Fruit fly (Drosophila melanogaster) whole organism, embryonic: Measurements from ENCODE around the gene CG43321.
A peak's percentile ranks its signal among the peaks of the same experiment; 100 is the strongest.

Source experiments
- Atf3 ChIP-seq: fragments of 200-800 bp; sonication (Bioruptor generic); optimal IDR thresholded peaks from 3 replicates; lab custom pipeline; 2016; ENCODE audit warnings: missing biosample characterization, missing genetic modification characterization
- CG12236 ChIP-seq: fragments of 200-800 bp; sonication (Bioruptor generic); optimal IDR thresholded peaks from 2 replicates; lab custom pipeline; 2016; ENCODE audit warnings: missing biosample characterization, missing genetic modification characterization
- CG1233 ChIP-seq: fragments of 200-800 bp; sonication (Bioruptor generic); optimal IDR thresholded peaks from 4 replicates; lab custom pipeline; 2018; ENCODE audit warnings: missing biosample characterization, mild to moderate bottlenecking, missing genetic modification characterization
- CG12391 ChIP-seq: fragments of 200-800 bp; sonication (Bioruptor generic); optimal IDR thresholded peaks from 3 replicates; lab custom pipeline; 2018; ENCODE audit warnings: missing biosample characterization, mild to moderate bottlenecking, missing genetic modification characterization, moderate library complexity
- CG13424 ChIP-seq: fragments of 200-800 bp; sonication (Bioruptor generic); optimal IDR thresholded peaks from 2 replicates; lab custom pipeline; 2019; ENCODE audit warnings: missing biosample characterization, mild to moderate bottlenecking, missing genetic modification characterization, moderate library complexity
- CG13775 ChIP-seq: fragments of 200-800 bp; sonication (Bioruptor generic); optimal IDR thresholded peaks from 3 replicates; lab custom pipeline; 2017; ENCODE audit warnings: missing biosample characterization, mild to moderate bottlenecking, missing genetic modification characterization
- CG15269 ChIP-seq: fragments of 200-800 bp; sonication (Bioruptor generic); optimal IDR thresholded peaks from 2 replicates; lab custom pipeline; 2018; ENCODE audit warnings: missing biosample characterization, mild to moderate bottlenecking, missing genetic modification characterization, moderate library complexity
- CG16779 ChIP-seq: fragments of 200-800 bp; sonication (Bioruptor generic); IDR thresholded peaks from 2 replicates; pipeline ENCODE4 v1.3.6; 2022; ENCODE audit warnings: missing biosample characterization, missing genetic modification characterization
- CG17802 ChIP-seq: fragments of 200-800 bp; sonication (Bioruptor generic); optimal IDR thresholded peaks from 2 replicates; lab custom pipeline; 2018; ENCODE audit warnings: missing biosample characterization, mild to moderate bottlenecking, missing genetic modification characterization, moderate library complexity
- CG1832 ChIP-seq: fragments of 200-800 bp; sonication (Bioruptor generic); optimal IDR thresholded peaks from 2 replicates; lab custom pipeline; 2017; ENCODE audit warnings: missing biosample characterization, mild to moderate bottlenecking, missing genetic modification characterization, inconsistent platforms
- CG18476 ChIP-seq: fragments of 200-800 bp; sonication (Bioruptor generic); optimal IDR thresholded peaks from 2 replicates; lab custom pipeline; 2016; ENCODE audit warnings: missing biosample characterization, mild to moderate bottlenecking, missing genetic modification characterization
- CG2199 ChIP-seq: fragments of 200-800 bp; sonication (Bioruptor generic); IDR thresholded peaks from 3 replicates; pipeline ENCODE4 v1.3.6; 2022; ENCODE audit warnings: missing biosample characterization, missing genetic modification characterization
- CG32532 ChIP-seq: fragments of 200-800 bp; sonication (Bioruptor generic); IDR thresholded peaks from 2 replicates; pipeline ENCODE4 v1.3.6; 2022; ENCODE audit warnings: missing biosample characterization, missing genetic modification characterization
- CG3407 ChIP-seq: fragments of 200-800 bp; sonication (Bioruptor generic); optimal IDR thresholded peaks from 2 replicates; lab custom pipeline; 2018; ENCODE audit warnings: missing biosample characterization, mild to moderate bottlenecking, missing genetic modification characterization
- CG4282 ChIP-seq: fragments of 200-800 bp; sonication (Bioruptor generic); optimal IDR thresholded peaks from 2 replicates; lab custom pipeline; 2016; ENCODE audit warnings: missing biosample characterization, missing genetic modification characterization
- CG4328 ChIP-seq: fragments of 200-800 bp; sonication (Bioruptor generic); optimal IDR thresholded peaks from 3 replicates; lab custom pipeline; 2017; ENCODE audit warnings: missing biosample characterization, missing genetic modification reagents, missing genetic modification characterization
- CG4424 ChIP-seq: fragments of 200-800 bp; sonication (Bioruptor generic); optimal IDR thresholded peaks from 3 replicates; lab custom pipeline; 2016; ENCODE audit warnings: missing biosample characterization, missing genetic modification characterization
- CG5953 ChIP-seq: fragments of 200-800 bp; sonication (Bioruptor generic); IDR thresholded peaks from 2 replicates; pipeline ENCODE4 v1.3.6; 2022; ENCODE audit warnings: missing biosample characterization, missing genetic modification characterization
- CG6654 ChIP-seq: fragments of 200-800 bp; sonication (Bioruptor generic); optimal IDR thresholded peaks from 2 replicates; lab custom pipeline; 2017; ENCODE audit warnings: missing biosample characterization, mild to moderate bottlenecking, missing genetic modification characterization
- CG7839 ChIP-seq: fragments of 200-800 bp; sonication (Bioruptor generic); optimal IDR thresholded peaks from 3 replicates; lab custom pipeline; 2018; ENCODE audit warnings: missing biosample characterization, mild to moderate bottlenecking, missing genetic modification characterization, moderate library complexity
- CG8089 ChIP-seq: fragments of 200-800 bp; sonication (Bioruptor generic); optimal IDR thresholded peaks from 3 replicates; lab custom pipeline; 2016; ENCODE audit warnings: missing biosample characterization, missing genetic modification characterization
- CG8290 ChIP-seq, 3 experiments: fragments of 200-800 bp; sonication (Bioruptor generic); optimal IDR thresholded peaks; 2 replicates each; lab custom pipeline; 2016 to 2019; ENCODE audit warnings: missing biosample characterization in 3 of 3, missing genetic modification characterization in 3 of 3, mild to moderate bottlenecking in 2 of 3, moderate library complexity in 1 of 3
- CG9609 ChIP-seq: fragments of 200-800 bp; sonication (Bioruptor generic); optimal IDR thresholded peaks from 3 replicates; lab custom pipeline; 2016; ENCODE audit warnings: missing biosample characterization, missing genetic modification characterization
- CG9727 ChIP-seq: fragments of 200-800 bp; sonication (Bioruptor generic); optimal IDR thresholded peaks from 3 replicates; lab custom pipeline; 2017; ENCODE audit warnings: missing biosample characterization, mild to moderate bottlenecking, missing genetic modification characterization
- Chrac-16 ChIP-seq: fragments of 200-800 bp; sonication (Bioruptor generic); optimal IDR thresholded peaks from 3 replicates; lab custom pipeline; 2016; ENCODE audit warnings: missing biosample characterization, missing genetic modification characterization
- Drgx ChIP-seq: fragments of 200-800 bp; sonication (Bioruptor generic); IDR thresholded peaks from 2 replicates; pipeline ENCODE4 v1.3.6; 2022; ENCODE audit warnings: missing biosample characterization, missing genetic modification characterization
- E2f1 ChIP-seq: fragments of 200-800 bp; sonication (Bioruptor generic); IDR thresholded peaks from 2 replicates; pipeline ENCODE4 v1.3.6; 2022; ENCODE audit warnings: missing biosample characterization, missing genetic modification characterization
- HLH4C ChIP-seq: fragments of 200-800 bp; sonication (Bioruptor generic); IDR thresholded peaks from 3 replicates; pipeline ENCODE4 v1.3.6; 2022; ENCODE audit warnings: missing biosample characterization, missing genetic modification characterization; ENCODE audit not compliant: partially characterized antibody
- Hsf ChIP-seq: fragments of 200-800 bp; sonication (Bioruptor generic); optimal IDR thresholded peaks from 3 replicates; lab custom pipeline; 2016; ENCODE audit warnings: missing biosample characterization, missing genetic modification characterization
- NK7.1 ChIP-seq: fragments of 200-800 bp; sonication (Bioruptor generic); optimal IDR thresholded peaks from 3 replicates; lab custom pipeline; 2016; ENCODE audit warnings: missing biosample characterization, missing genetic modification characterization
- Optix ChIP-seq: fragments of 200-800 bp; sonication (Bioruptor generic); IDR thresholded peaks from 3 replicates; pipeline ENCODE4 v1.3.6; 2022; ENCODE audit warnings: missing biosample characterization, missing genetic modification characterization
- Sry-δ ChIP-seq: fragments of 200-800 bp; sonication (Bioruptor generic); optimal IDR thresholded peaks from 2 replicates; lab custom pipeline; 2016; ENCODE audit warnings: missing biosample characterization, missing genetic modification characterization
- Trl ChIP-seq, 3 experiments: fragments of >200 bp in 2 of 3; fragments of 200-800 bp in 1 of 3; sonication (Bioruptor generic) in 1 of 3; optimal IDR thresholded peaks; 2 replicates in 1 of 3; 3 replicates in 2 of 3; lab custom pipeline; 2016 to 2017; ENCODE audit warnings: missing biosample characterization in 1 of 3, missing genetic modification characterization in 1 of 3
- bigmax ChIP-seq: fragments of 200-800 bp; sonication (Bioruptor generic); optimal IDR thresholded peaks from 2 replicates; lab custom pipeline; 2018; ENCODE audit warnings: missing biosample characterization, mild to moderate bottlenecking, missing genetic modification characterization
- crp ChIP-seq, 2 experiments: fragments of 200-800 bp; sonication (Bioruptor generic); optimal IDR thresholded peaks; 2 replicates in 1 of 2; 3 replicates in 1 of 2; lab custom pipeline; 2017; ENCODE audit warnings: missing biosample characterization in 2 of 2, missing genetic modification characterization in 2 of 2, mild to moderate bottlenecking in 1 of 2, moderate library complexity in 1 of 2
- eve ChIP-seq, 2 experiments: fragments of >200 bp; optimal IDR thresholded peaks; 2 replicates each; lab custom pipeline; 2017; ENCODE audit warnings: missing biosample characterization in 2 of 2, missing genetic modification characterization in 2 of 2
- exex ChIP-seq: fragments of 200-800 bp; sonication (Bioruptor generic); optimal IDR thresholded peaks from 4 replicates; lab custom pipeline; 2018; ENCODE audit warnings: missing biosample characterization, mild to moderate bottlenecking, missing genetic modification characterization, moderate library complexity
- eyg ChIP-seq: fragments of 200-800 bp; sonication (Bioruptor generic); optimal IDR thresholded peaks from 3 replicates; lab custom pipeline; 2016; ENCODE audit warnings: missing biosample characterization, missing genetic modification characterization
- gt ChIP-seq: fragments of 200-800 bp; sonication (Bioruptor generic); IDR thresholded peaks from 2 replicates; pipeline ENCODE4 v1.3.6; 2022; ENCODE audit warnings: missing biosample characterization, missing genetic modification characterization
- hth ChIP-seq: fragments of >200 bp; optimal IDR thresholded peaks from 2 replicates; lab custom pipeline; 2017; ENCODE audit warnings: inconsistent platforms
- luna ChIP-seq: fragments of 200-800 bp; sonication (Bioruptor generic); optimal IDR thresholded peaks from 2 replicates; lab custom pipeline; 2016; ENCODE audit warnings: missing biosample characterization, missing genetic modification characterization
- nom ChIP-seq: fragments of 200-800 bp; sonication (Bioruptor generic); optimal IDR thresholded peaks from 2 replicates; lab custom pipeline; 2017; ENCODE audit warnings: missing biosample characterization, missing genetic modification characterization, mild to moderate bottlenecking, moderate library complexity, missing genetic modification reagents
- oc ChIP-seq: fragments of 200-800 bp; sonication (Bioruptor generic); optimal IDR thresholded peaks from 2 replicates; lab custom pipeline; 2018; ENCODE audit warnings: missing biosample characterization, mild to moderate bottlenecking, missing genetic modification characterization, moderate library complexity
- otp ChIP-seq: fragments of 200-800 bp; sonication (Bioruptor generic); IDR thresholded peaks from 3 replicates; pipeline ENCODE4, ENCODE4 v1.3.6; 2022; ENCODE audit warnings: missing biosample characterization, missing genetic modification characterization
- sug ChIP-seq: fragments of 200-800 bp; optimal IDR thresholded peaks from 2 replicates; lab custom pipeline; 2019; ENCODE audit warnings: missing biosample characterization, mild to moderate bottlenecking, missing genetic modification characterization, moderate library complexity
- trem ChIP-seq: fragments of 200-800 bp; optimal IDR thresholded peaks from 3 replicates; lab custom pipeline; 2019; ENCODE audit warnings: missing biosample characterization, mild to moderate bottlenecking, missing genetic modification characterization, moderate library complexity
- vfl ChIP-seq: fragments of 200-800 bp; sonication (Bioruptor generic); optimal IDR thresholded peaks from 2 replicates; lab custom pipeline; 2016; ENCODE audit warnings: missing biosample characterization, missing genetic modification characterization

Gene CG43321

dm6 chr2L:6967422-6968012, 44.5 kb upstream of the CG43321 start, which contains the start of gene Sumo (continued):
- TF ChIP-seq CG15269 (tag; lab: Kevin White, UChicago) (no peak), E2f1 (0 out of 2 replicates have a peak, but pooled peaks have one; percentile 13), CG6654 (GFP tag; lab: Kevin White, UChicago) (no peak), CG4282 (GFP tag; lab: Kevin White, UChicago) (no peak), oc (tag; lab: Kevin White, UChicago) (no peak), CG2199 (GFP tag; lab: Robert Waterston, UW) (no peak), Atf3 (no peak), CG4328 (no peak)
- TF ChIP-seq, all 482 proteins: peak for 130

dm6 chr2L:6968013-6968517, 44.0 kb upstream of the CG43321 start:
- TF ChIP-seq CG3407 (GFP tag; lab: Kevin White, UChicago) (no peak), nom (GFP tag; lab: Kevin White, UChicago) (no peak), CG18476 (GFP tag; lab: Kevin White, UChicago) (peak; percentile 12), CG1233 (peak; percentile 8), crp (GFP tag; optimal IDR thresholded peaks at IDR 0.05; lab: Kevin White, UChicago) (peak in 1 of 2 experiments; percentile 34), CG16779 (GFP tag; lab: Robert Waterston, UW) (no peak), Chrac-16 (GFP tag; lab: Kevin White, UChicago) (peak; percentile 22), CG17802 (tag; lab: Kevin White, UChicago) (no peak), bigmax (GFP tag; lab: Kevin White, UChicago) (peak; percentile 9), CG13775 (GFP tag; lab: Kevin White, UChicago) (peak; percentile 54), CG1832 (GFP tag; lab: Kevin White, UChicago) (no peak), Sry-δ (peak; percentile 68), Atf3 (peak; percentile 23), CG13424 (tag; lab: Kevin White, UChicago) (peak; percentile 28), HLH4C (GFP tag; lab: Robert Waterston, UW) (peak; percentile 6), sug (no peak), NK7.1 (GFP tag; lab: Kevin White, UChicago) (peak; percentile 53), Optix (GFP tag; lab: Robert Waterston, UW) (no peak), CG12236 (no peak), eve (GFP tag; optimal IDR thresholded peaks at IDR 0.05; lab: Kevin White, UChicago) (no peak), Hsf (GFP tag; lab: Kevin White, UChicago) (peak; percentile 59), Drgx (GFP tag; lab: Robert Waterston, UW) (peak; percentile 53; the same call in 1 of the 2 replicates), gt (GFP tag; lab: Robert Waterston, UW) (no peak), vfl (GFP tag; lab: Kevin White, UChicago) (peak; percentile 33), trem (tag; lab: Kevin White, UChicago) (peak; percentile 29), eyg (peak; percentile 13), CG9727 (GFP tag; lab: Kevin White, UChicago) (peak; percentile 46), CG12391 (tag; lab: Kevin White, UChicago) (peak; percentile 50), hth (lab: Kevin White, UChicago) (no peak), CG9609 (no peak), CG5953 (GFP tag; lab: Robert Waterston, UW) (peak; percentile 64), CG4424 (GFP tag; lab: Kevin White, UChicago) (peak; percentile 41), CG8290 (GFP tag; optimal IDR thresholded peaks at IDR 0.05; lab: Kevin White, UChicago) (peak; percentile 5), CG8290 (tag; optimal IDR thresholded peaks at IDR 0.05; lab: Kevin White, UChicago) (no peak), Trl (optimal IDR thresholded peaks at IDR 0.05; lab: Kevin White, UChicago) (no peak), Trl (GFP tag; optimal IDR thresholded peaks at IDR 0.05; lab: Kevin White, UChicago) (peak; percentile 29), otp (GFP tag; lab: Robert Waterston, UW) (no peak), CG8089 (GFP tag; lab: Kevin White, UChicago) (no peak), exex (tag; lab: Kevin White, UChicago) (no peak), CG7839 (peak; percentile 61), CG32532 (peak; percentile 20; the same call in 1 of the 2 replicates), luna (GFP tag; lab: Kevin White, UChicago) (peak; percentile 10)
